Fruit fly (Drosophila melanogaster): ENCODE results near the gene CG31998.

DNA sequence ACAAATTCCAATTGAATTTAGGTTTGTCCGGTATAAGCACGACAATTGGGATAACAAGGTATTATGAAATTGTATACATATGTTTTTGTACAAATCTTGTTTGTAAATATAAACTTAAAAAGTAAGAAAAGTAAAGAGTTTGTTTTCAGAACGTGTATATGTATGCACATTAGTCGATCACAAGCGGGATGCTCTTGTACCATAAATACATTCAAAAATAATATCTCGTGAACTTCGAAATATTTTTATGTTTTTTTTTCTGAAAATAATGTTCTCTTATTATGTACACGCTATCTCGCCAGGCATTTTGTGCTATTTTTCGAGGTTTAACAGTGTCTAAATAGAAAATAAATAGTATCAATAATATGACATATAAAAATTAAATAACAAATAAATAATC, 49.0 kb upstream of the CG31998 start, which contains the start of gene RhoGAP102A:
- TF ChIP-seq Dif (GFP tag; optimal IDR thresholded peaks at IDR 0.05; ENCODE audit: partially characterized antibody), result no peak
- no peak for TF ChIP-seq psq (GFP tag; optimal IDR thresholded peaks at IDR 0.05)
- no peak for TF ChIP-seq jim (GFP tag; optimal IDR thresholded peaks at IDR 0.05)
- no peak for TF ChIP-seq Vsx2 (GFP tag; optimal IDR thresholded peaks at IDR 0.05; ENCODE audit: partially characterized antibody)
- TF ChIP-seq pan (optimal IDR thresholded peaks at IDR 0.05), result no peak
- no peak for TF ChIP-seq CG32264 (GFP tag; optimal IDR thresholded peaks at IDR 0.05)
- TF ChIP-seq GATAd (GFP tag; optimal IDR thresholded peaks at IDR 0.05), result no peak

Measured in whole organism, wandering third instar larva.